Fruit fly (Drosophila melanogaster): ENCODE measurements around the gene Vap33.

dm6 chrX:3968346-3969044, 19.7 kb downstream of the Vap33 start, which contains the start of gene CG6428:
- no peak for TF ChIP-seq otp (GFP tag; IDR thresholded peaks at IDR 0.05)
- TF ChIP-seq hth (optimal IDR thresholded peaks at IDR 0.05) = no peak
- TF ChIP-seq CG17328 (GFP tag; IDR thresholded peaks at IDR 0.05) = no peak
- no peak for TF ChIP-seq CG11398 (GFP tag; optimal IDR thresholded peaks at IDR 0.05)
- TF ChIP-seq psq (GFP tag; optimal IDR thresholded peaks at IDR 0.05) = no peak
- no peak for TF ChIP-seq ttk (GFP tag; IDR thresholded peaks at IDR 0.05)
- TF ChIP-seq CG31224 (GFP tag; IDR thresholded peaks at IDR 0.05) = no peak

Measured in whole organism, embryonic.